Worm (Caenorhabditis elegans) whole organism, L3 larva: ENCODE data around the gene glb-3.

Experiments
- ama-1 ChIP-seq: fragments of 150-350 bp; optimal IDR thresholded peaks from 2 replicates; lab custom pipeline; 2018
- ceh-16 ChIP-seq: sonication (generic microtip); optimal IDR thresholded peaks from 2 replicates; lab custom pipeline; 2017; ENCODE audit warnings: missing biosample characterization, missing genetic modification characterization
- daf-12 ChIP-seq: fragments of 150-350 bp; optimal IDR thresholded peaks from 2 replicates; lab custom pipeline; 2014; ENCODE audit warnings: missing biosample characterization, missing genetic modification reagents, missing genetic modification characterization
- elt-2 ChIP-seq: sonication (generic microtip); optimal IDR thresholded peaks from 2 replicates; lab custom pipeline; 2016; ENCODE audit warnings: missing genetic modification reagents, mild to moderate bottlenecking, missing genetic modification characterization, missing compliant biosample characterization
- lin-39 ChIP-seq: fragments of 150-350 bp; optimal IDR thresholded peaks from 2 replicates; lab custom pipeline; 2018; ENCODE audit warnings: missing biosample characterization, missing genetic modification reagents, missing genetic modification characterization
- mdl-1 ChIP-seq: fragments of 150-350 bp; optimal IDR thresholded peaks from 2 replicates; lab custom pipeline; 2014; ENCODE audit warnings: missing biosample characterization, missing genetic modification characterization
- nhr-11 ChIP-seq: fragments of 150-350 bp; optimal IDR thresholded peaks from 2 replicates; lab custom pipeline; 2014; ENCODE audit warnings: missing biosample characterization, missing genetic modification characterization
- nhr-23 ChIP-seq: fragments of 150-350 bp; optimal IDR thresholded peaks from 2 replicates; lab custom pipeline; 2014; ENCODE audit warnings: missing biosample characterization, missing genetic modification reagents, missing genetic modification characterization
- nhr-77 ChIP-seq: fragments of 150-350 bp; optimal IDR thresholded peaks from 2 replicates; lab custom pipeline; 2014; ENCODE audit warnings: missing biosample characterization, missing genetic modification characterization
- unc-39 ChIP-seq: sonication (generic microtip); optimal IDR thresholded peaks from 4 replicates; lab custom pipeline; 2017; ENCODE audit warnings: missing biosample characterization, missing genetic modification characterization

DNA sequence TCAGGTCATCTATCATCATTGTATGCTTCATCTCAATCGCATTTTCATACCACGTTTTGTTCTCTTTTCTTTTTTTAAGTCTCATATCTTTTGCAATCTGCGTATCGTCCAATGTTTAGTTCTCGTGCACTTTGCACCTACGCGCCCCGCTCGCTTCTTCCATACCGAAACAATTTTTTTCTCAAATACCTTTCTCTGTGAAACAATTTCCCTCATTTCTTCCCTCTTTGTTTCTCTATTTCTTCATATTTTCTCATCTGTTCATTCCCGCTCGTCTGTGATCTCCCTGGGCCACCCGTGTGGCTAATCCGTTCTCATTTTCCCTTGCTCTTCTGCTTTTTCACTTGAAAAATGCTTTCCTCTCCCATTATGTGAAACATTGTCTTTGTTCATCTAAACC is 5.9 kb downstream of the glb-3 start:
- TF ChIP-seq lin-39 (no peak), ama-1 (lab: Kevin White, UChicago) (no peak), unc-39 (tag; lab: Kevin White, UChicago) (no peak), ceh-16 (no peak), elt-2 (tag; lab: Kevin White, UChicago) (peak; percentile 40), mdl-1 (tag; lab: Kevin White, UChicago) (no peak), nhr-23 (tag; lab: Kevin White, UChicago) (no peak), nhr-11 (tag; lab: Kevin White, UChicago) (no peak), daf-12 (no peak), nhr-77 (tag; lab: Kevin White, UChicago) (no peak)
